Fruit fly (Drosophila melanogaster) whole organism, prepupa: ENCODE measurements around the gene CG32276.

Experiments used
- Blimp-1 ChIP-seq: fragments of 200-800 bp; sonication (Bioruptor generic); optimal IDR thresholded peaks from 3 replicates; lab custom pipeline; 2017; ENCODE audit warnings: missing biosample characterization, missing genetic modification characterization, mild to moderate bottlenecking, moderate library complexity, missing genetic modification reagents
- CG10631 ChIP-seq: fragments of 200-800 bp; sonication (Bioruptor generic); optimal IDR thresholded peaks from 2 replicates; lab custom pipeline; 2016; ENCODE audit warnings: missing biosample characterization, missing genetic modification characterization
- CG10669 ChIP-seq: fragments of 200-800 bp; sonication (Bioruptor generic); optimal IDR thresholded peaks from 3 replicates; lab custom pipeline; 2018; ENCODE audit warnings: missing biosample characterization, mild to moderate bottlenecking, missing genetic modification characterization, moderate library complexity
- CG11294 ChIP-seq: fragments of 200-800 bp; sonication (Bioruptor generic); IDR thresholded peaks from 2 replicates; pipeline ENCODE4 v1.3.6; 2022; ENCODE audit warnings: missing biosample characterization, missing genetic modification characterization
- CG16779 ChIP-seq: fragments of 200-800 bp; sonication (Bioruptor generic); optimal IDR thresholded peaks from 3 replicates; lab custom pipeline; 2017; ENCODE audit warnings: missing biosample characterization, mild to moderate bottlenecking, missing genetic modification characterization
- CG31627 ChIP-seq: fragments of 200-800 bp; sonication (Bioruptor generic); optimal IDR thresholded peaks from 3 replicates; lab custom pipeline; 2016; ENCODE audit warnings: missing biosample characterization, missing genetic modification characterization
- CG34406 ChIP-seq: fragments of 200-800 bp; sonication (Bioruptor generic); optimal IDR thresholded peaks from 3 replicates; lab custom pipeline; 2016; ENCODE audit warnings: missing biosample characterization, missing genetic modification characterization
- CG3919 ChIP-seq: fragments of 200-800 bp; sonication (Bioruptor generic); optimal IDR thresholded peaks from 3 replicates; lab custom pipeline; 2016; ENCODE audit warnings: missing biosample characterization, missing genetic modification characterization
- CG4318 ChIP-seq: fragments of 200-800 bp; sonication (Bioruptor generic); optimal IDR thresholded peaks from 3 replicates; lab custom pipeline; 2017; ENCODE audit warnings: missing biosample characterization, mild to moderate bottlenecking, missing genetic modification characterization
- CG6163 ChIP-seq: fragments of 200-800 bp; sonication (Bioruptor generic); IDR thresholded peaks from 3 replicates; pipeline ENCODE4 v1.3.6; 2022; ENCODE audit warnings: missing biosample characterization, missing genetic modification characterization
- CG6808 ChIP-seq: fragments of 200-800 bp; sonication (Bioruptor generic); optimal IDR thresholded peaks from 3 replicates; lab custom pipeline; 2017; ENCODE audit warnings: missing biosample characterization, missing genetic modification characterization, mild to moderate bottlenecking, moderate library complexity, missing genetic modification reagents
- CG6854 ChIP-seq: fragments of 200-800 bp; sonication (Bioruptor generic); optimal IDR thresholded peaks from 2 replicates; lab custom pipeline; 2017; ENCODE audit warnings: missing biosample characterization, mild to moderate bottlenecking, missing genetic modification characterization
- CG7368 ChIP-seq: fragments of 200-800 bp; sonication (Bioruptor generic); optimal IDR thresholded peaks from 3 replicates; lab custom pipeline; 2016; ENCODE audit warnings: missing biosample characterization, missing genetic modification characterization
- CG8119 ChIP-seq: fragments of 200-800 bp; sonication (Bioruptor generic); IDR thresholded peaks from 3 replicates; pipeline ENCODE4 v1.3.6; 2022; ENCODE audit warnings: missing biosample characterization, missing genetic modification characterization
- CG8632 ChIP-seq: fragments of 200-800 bp; sonication (Bioruptor generic); optimal IDR thresholded peaks from 3 replicates; lab custom pipeline; 2016; ENCODE audit warnings: missing biosample characterization, missing genetic modification characterization
- CG9139 ChIP-seq: fragments of 200-800 bp; sonication (Bioruptor generic); optimal IDR thresholded peaks from 3 replicates; lab custom pipeline; 2017; ENCODE audit warnings: missing biosample characterization, mild to moderate bottlenecking, missing genetic modification characterization
- Eip75B ChIP-seq: fragments of 200-800 bp; sonication (Bioruptor generic); optimal IDR thresholded peaks from 3 replicates; lab custom pipeline; 2016; ENCODE audit warnings: missing biosample characterization, missing genetic modification characterization
- Eip78C ChIP-seq: fragments of 200-800 bp; sonication (Bioruptor generic); peaks from one replicate; lab custom pipeline; 2016; ENCODE audit warnings: missing biosample characterization, missing genetic modification characterization
- Gug ChIP-seq: fragments of 200-800 bp; sonication (Bioruptor generic); IDR thresholded peaks from 2 replicates; pipeline ENCODE4 v1.3.6; 2022; ENCODE audit warnings: missing biosample characterization, missing genetic modification characterization
- Hr38 ChIP-seq: sonication (Bioruptor generic); optimal IDR thresholded peaks from 2 replicates; lab custom pipeline; 2016; ENCODE audit warnings: missing biosample characterization, missing genetic modification characterization
- Hr39 ChIP-seq: fragments of 200-800 bp; sonication (Bioruptor generic); optimal IDR thresholded peaks from 2 replicates; lab custom pipeline; 2016; ENCODE audit warnings: missing biosample characterization, missing genetic modification characterization
- Lpt ChIP-seq: fragments of 200-800 bp; sonication (Bioruptor generic); optimal IDR thresholded peaks from 3 replicates; lab custom pipeline; 2016; ENCODE audit warnings: missing biosample characterization, missing genetic modification characterization
- OdsH ChIP-seq: fragments of 200-800 bp; sonication (Bioruptor generic); optimal IDR thresholded peaks from 3 replicates; lab custom pipeline; 2016; ENCODE audit warnings: missing biosample characterization, missing genetic modification characterization
- Sox14 ChIP-seq: fragments of 200-800 bp; sonication (Bioruptor generic); optimal IDR thresholded peaks from 3 replicates; lab custom pipeline; 2016; ENCODE audit warnings: missing biosample characterization, missing genetic modification characterization
- Sox15 ChIP-seq: fragments of 200-800 bp; sonication (Bioruptor generic); optimal IDR thresholded peaks from 3 replicates; lab custom pipeline; 2016; ENCODE audit warnings: missing biosample characterization, missing genetic modification characterization
- acj6 ChIP-seq: fragments of 200-800 bp; sonication (Bioruptor generic); optimal IDR thresholded peaks from 3 replicates; lab custom pipeline; 2016; ENCODE audit warnings: missing biosample characterization, missing genetic modification characterization
- esn ChIP-seq: fragments of 200-800 bp; sonication (Bioruptor generic); optimal IDR thresholded peaks from 2 replicates; lab custom pipeline; 2016; ENCODE audit warnings: missing biosample characterization, mild to moderate bottlenecking, missing genetic modification characterization, moderate library complexity
- fd59A ChIP-seq: fragments of 200-800 bp; sonication (Bioruptor generic); optimal IDR thresholded peaks from 2 replicates; lab custom pipeline; 2017; ENCODE audit warnings: missing biosample characterization, mild to moderate bottlenecking, missing genetic modification characterization, missing genetic modification reagents
- fkh ChIP-seq: fragments of 200-800 bp; sonication (Bioruptor generic); optimal IDR thresholded peaks from 3 replicates; lab custom pipeline; 2017; ENCODE audit warnings: missing biosample characterization, mild to moderate bottlenecking, missing genetic modification characterization, moderate library complexity
- net ChIP-seq: fragments of 200-800 bp; sonication (Bioruptor generic); optimal IDR thresholded peaks from 3 replicates; lab custom pipeline; 2016; ENCODE audit warnings: missing biosample characterization, missing genetic modification characterization
- pdm3 ChIP-seq: fragments of 200-800 bp; sonication (Bioruptor generic); optimal IDR thresholded peaks from 3 replicates; lab custom pipeline; 2016; ENCODE audit warnings: missing biosample characterization, missing genetic modification characterization
- spab ChIP-seq: fragments of 200-800 bp; sonication (Bioruptor generic); optimal IDR thresholded peaks from 2 replicates; lab custom pipeline; 2017; ENCODE audit warnings: missing biosample characterization, mild to moderate bottlenecking, missing genetic modification characterization, missing genetic modification reagents
- ss ChIP-seq, 2 experiments: fragments of 200-800 bp; sonication (Bioruptor generic); optimal IDR thresholded peaks; 2 replicates in 1 of 2; 3 replicates in 1 of 2; lab custom pipeline; 2017 to 2018; ENCODE audit warnings: mild to moderate bottlenecking in 2 of 2, missing biosample characterization in 2 of 2, missing genetic modification characterization in 2 of 2, moderate library complexity in 1 of 2
- svp ChIP-seq: fragments of 200-800 bp; sonication (Bioruptor generic); peaks from one replicate; lab custom pipeline; 2016; ENCODE audit warnings: missing biosample characterization, missing genetic modification characterization

Gene CG32276

DNA sequence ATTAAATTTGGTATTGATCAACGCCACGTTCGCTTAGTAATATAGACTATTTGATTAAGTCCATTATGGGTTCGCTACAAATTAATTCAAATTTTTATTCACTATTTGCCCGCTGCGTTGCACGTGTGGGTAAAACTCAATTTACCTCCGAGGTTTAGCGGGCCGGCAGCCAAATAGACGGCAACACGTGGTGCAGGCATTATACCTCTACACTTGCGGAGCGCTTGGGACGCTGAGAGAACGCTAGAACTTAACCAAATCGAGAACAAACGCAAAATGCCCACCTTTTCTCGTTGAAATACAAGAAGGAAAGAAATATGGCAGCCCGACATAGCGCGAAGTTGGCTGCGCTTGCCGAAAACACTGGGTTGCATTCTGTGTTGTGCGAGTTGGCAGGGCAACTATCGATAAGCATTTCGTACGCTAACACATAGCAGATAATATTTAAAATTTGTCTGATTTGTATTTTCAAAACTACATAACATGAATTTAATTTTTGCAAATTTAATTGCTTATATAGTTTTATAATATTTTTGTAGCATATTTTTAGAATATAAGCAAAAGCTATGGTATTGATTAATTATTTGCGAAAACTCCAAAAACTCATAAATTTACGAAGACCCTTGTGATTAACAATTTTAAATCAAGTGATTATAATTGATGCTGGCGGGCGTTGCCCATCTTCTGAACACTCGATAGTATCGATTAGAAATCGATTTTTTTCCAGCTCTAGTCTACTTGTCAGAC is 24.0 kb upstream of the CG32276 start, which contains the start of the genes RpL28 and eIF1 (continued):
- TF ChIP-seq CG3919 (GFP tag; lab: Kevin White, UChicago) (peak; percentile 25), esn (GFP tag; lab: Kevin White, UChicago) (peak; percentile 92), CG7368 (GFP tag; lab: Kevin White, UChicago) (no peak), Eip78C (GFP tag; lab: Kevin White, UChicago) (peak; percentile 96), CG31627 (GFP tag; lab: Kevin White, UChicago) (peak; percentile 90), CG10669 (GFP tag; lab: Kevin White, UChicago) (peak; percentile 31), CG6808 (no peak), Blimp-1 (GFP tag; lab: Kevin White, UChicago) (peak; percentile 86), Hr38 (GFP tag; lab: Kevin White, UChicago) (no peak)

DNA sequence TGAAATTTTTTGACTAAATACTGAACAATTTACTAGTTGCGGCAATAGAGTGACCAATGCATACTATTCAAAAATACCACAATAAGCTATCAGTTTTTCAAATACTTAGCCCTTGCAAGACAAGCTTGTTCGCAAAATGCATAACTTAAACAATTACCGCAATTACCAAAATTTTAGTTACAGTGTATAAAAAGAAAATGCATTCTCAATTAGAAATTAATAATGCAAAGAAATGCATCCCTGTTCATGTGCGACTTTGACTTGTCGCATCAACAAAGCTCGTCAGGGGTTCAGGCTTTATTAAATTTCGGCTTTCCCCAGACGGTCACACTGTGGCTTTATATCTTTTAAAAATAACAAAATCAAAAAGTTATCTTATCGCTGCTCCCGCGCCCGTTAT is 20.0 kb upstream of the CG32276 start, which contains the start of the genes hob and nSMase:
Gene hob (minus strand): TSS at position 62 of the 400 bp plus-strand sequence.
Gene nSMase (plus strand): TSS at position 298 of the 400 bp plus-strand sequence.
- TF ChIP-seq svp (GFP tag; lab: Kevin White, UChicago), result peak; percentile 80
- TF ChIP-seq CG6854 (GFP tag; lab: Kevin White, UChicago), result no peak

DNA sequence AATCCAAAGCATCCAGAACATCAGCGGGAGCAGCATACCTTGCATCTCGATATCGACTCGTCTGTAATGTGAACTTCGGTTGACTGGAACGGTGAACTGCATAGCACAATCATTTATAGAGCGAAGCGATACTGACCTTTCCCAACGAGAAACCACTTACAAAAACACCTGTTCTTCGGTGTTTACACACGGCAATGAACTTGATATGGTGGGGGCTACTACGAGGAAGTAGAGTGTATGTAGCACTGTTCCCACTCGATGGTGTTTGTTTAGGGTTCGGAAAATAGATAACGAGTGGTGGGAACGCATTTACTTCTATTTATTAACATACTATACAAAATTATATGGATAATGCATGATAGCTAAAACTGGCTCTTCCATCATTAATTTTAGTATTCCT is 10.0 kb upstream of the CG32276 start, which contains the start of the genes CG32269 and CG32270:
Gene CG32269 (minus strand): TSS at position 91 of the 400 bp plus-strand sequence.
Gene CG32270 (minus strand): TSS at position 91 of the 400 bp plus-strand sequence.
- TF ChIP-seq acj6 (GFP tag; lab: Kevin White, UChicago) (no peak), Sox15 (GFP tag; lab: Kevin White, UChicago) (no peak), CG31627 (GFP tag; lab: Kevin White, UChicago) (no peak), Hr38 (GFP tag; lab: Kevin White, UChicago) (no peak), CG8632 (no peak), spab (GFP tag; lab: Kevin White, UChicago) (no peak), CG4318 (GFP tag; lab: Kevin White, UChicago) (no peak), Gug (GFP tag; lab: Robert Waterston, UW) (no peak), fd59A (GFP tag; lab: Kevin White, UChicago) (no peak), Eip75B (GFP tag; lab: Kevin White, UChicago) (no peak), CG8119 (GFP tag; lab: Robert Waterston, UW) (no peak), CG16779 (tag; lab: Kevin White, UChicago) (no peak), Sox14 (GFP tag; lab: Kevin White, UChicago) (no peak), net (no peak), ss (GFP tag; optimal IDR thresholded peaks at IDR 0.05; lab: Kevin White, UChicago) (no peak)

DNA sequence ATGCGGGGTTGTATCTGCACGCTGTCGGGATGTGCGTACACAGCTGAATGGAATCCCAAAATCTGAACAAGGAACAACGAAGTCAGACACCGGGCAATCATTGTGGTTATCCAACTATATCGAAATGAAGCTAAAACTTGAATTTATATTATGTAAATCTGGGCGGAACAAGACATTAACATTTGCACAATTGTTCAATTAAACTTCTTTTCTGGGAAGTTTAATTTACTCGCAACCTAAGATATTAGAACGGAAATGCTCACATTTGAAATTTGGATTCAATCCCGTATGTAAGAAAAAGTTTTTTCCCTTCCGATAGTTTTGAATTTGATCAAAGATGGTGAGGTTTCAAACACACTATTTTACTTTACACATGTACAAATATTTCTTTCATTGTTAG is 7.4 kb upstream of the CG32276 start, which contains the start of gene CG33160:
Gene CG33160 (minus strand): TSS at position 101 of the 400 bp plus-strand sequence.
- no peak for TF ChIP-seq Lpt (GFP tag; lab: Kevin White, UChicago)
- no peak for TF ChIP-seq CG9139 (GFP tag; lab: Kevin White, UChicago)
- no peak for TF ChIP-seq Sox15 (GFP tag; lab: Kevin White, UChicago)
- TF ChIP-seq CG16779 (tag; lab: Kevin White, UChicago), result no peak
- TF ChIP-seq CG10631 (GFP tag; lab: Kevin White, UChicago), result no peak
- no peak for TF ChIP-seq Hr39
- TF ChIP-seq fd59A (GFP tag; lab: Kevin White, UChicago), result no peak
- TF ChIP-seq CG6163 (GFP tag; lab: Robert Waterston, UW), result no peak
- no peak for TF ChIP-seq CG34406 (GFP tag; lab: Kevin White, UChicago)
- no peak for TF ChIP-seq CG11294 (GFP tag; lab: Robert Waterston, UW)
- no peak for TF ChIP-seq pdm3 (GFP tag; lab: Kevin White, UChicago)
- no peak for TF ChIP-seq CG6808
- no peak for TF ChIP-seq fkh (GFP tag; lab: Kevin White, UChicago)
- TF ChIP-seq OdsH, result no peak
